4 worm cellular contexts compared by ENCODE assay signal in the genomic region with DNA sequence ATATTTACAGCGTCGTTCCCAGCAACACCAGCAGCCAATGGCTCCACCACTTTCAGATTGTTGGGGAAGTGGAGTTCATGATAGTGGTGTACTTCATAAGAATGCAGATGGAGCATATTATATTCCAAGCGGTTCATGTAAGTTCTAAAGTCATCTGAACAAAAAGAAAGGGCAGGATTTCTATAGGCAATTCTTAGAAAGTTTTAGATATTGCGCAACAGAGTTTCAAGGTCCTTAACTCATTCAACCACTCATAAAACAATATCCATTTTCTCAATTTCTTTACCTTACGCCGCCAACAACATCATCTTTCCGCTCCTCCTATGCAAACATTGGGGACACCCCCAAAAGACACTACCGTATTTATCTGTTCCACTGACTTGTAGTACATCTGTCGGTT.
TF ChIP-seq lines count a peak whose summit lies in the region.

No protein-coding gene starts in this region.

TF ChIP-seq in whole organism, L4 larva, 104 proteins besides CTCF, POLR2A, EP300 and RAD21:
- TF ChIP-seq aha-1 (tag; lab: Kevin White, UChicago) (peak; percentile 47), hlh-11 (tag; optimal IDR thresholded peaks at IDR 0.05; lab: Kevin White, UChicago) (no peak), unc-62 (GFP tag; optimal IDR thresholded peaks at IDR 0.05 in 1 of 2; lab: Kevin White, UChicago) (peak in 1 of 2 experiments; percentile 45), unc-62 (tag; optimal IDR thresholded peaks at IDR 0.05; lab: Kevin White, UChicago) (no peak)

TF ChIP-seq in whole organism, early embryonic, 17 proteins besides CTCF, POLR2A, EP300 and RAD21:
- TF ChIP-seq pes-1 (GFP tag; IDR thresholded peaks at IDR 0.05; lab: Robert Waterston, UW) (0 out of 2 replicates have a peak, but pooled peaks have one; percentile 28), hnd-1 (tag; optimal IDR thresholded peaks at IDR 0.05; lab: Kevin White, UChicago) (no peak)

TF ChIP-seq in whole organism, late embryonic, 69 proteins besides CTCF, POLR2A, EP300 and RAD21:
- TF ChIP-seq ceh-34 (tag; optimal IDR thresholded peaks at IDR 0.05; lab: Kevin White, UChicago) = peak; percentile 7
- no peak for TF ChIP-seq unc-42 (tag; optimal IDR thresholded peaks at IDR 0.05; lab: Kevin White, UChicago)
- no peak for TF ChIP-seq ceh-2 (tag; optimal IDR thresholded peaks at IDR 0.05; lab: Kevin White, UChicago)

TF ChIP-seq in whole organism, mixed stage, embryonic, 35 proteins besides CTCF, POLR2A, EP300 and RAD21:
- TF ChIP-seq pha-4 (tag; optimal IDR thresholded peaks at IDR 0.05; lab: Kevin White, UChicago) (peak; percentile 4), drap-1 (GFP tag; optimal IDR thresholded peaks at IDR 0.05; lab: Kevin White, UChicago) (no peak), unc-62 (GFP tag; optimal IDR thresholded peaks at IDR 0.05; lab: Kevin White, UChicago) (no peak), zip-8 (tag; optimal IDR thresholded peaks at IDR 0.05; lab: Kevin White, UChicago) (peak; percentile 92), lin-32 (GFP tag; optimal IDR thresholded peaks at IDR 0.05; lab: Kevin White, UChicago) (no peak)
